Worm (Caenorhabditis elegans) whole organism, midembryonic: ENCODE data around the gene F57G4.10.

Experiments
- T22C8.4 ChIP-seq: fragments of 200-800 bp; sonication (Bioruptor generic); IDR thresholded peaks from 2 replicates; pipeline ENCODE4 v1.3.6; 2022; ENCODE audit warnings: missing genetic modification characterization, missing compliant biosample characterization
- cog-1 ChIP-seq: sonication (generic microtip); optimal IDR thresholded peaks from 2 replicates; lab custom pipeline; 2016; ENCODE audit warnings: missing genetic modification characterization, missing compliant biosample characterization
- flt-1 ChIP-seq: fragments of 200-800 bp; sonication (Bioruptor generic); IDR thresholded peaks from 2 replicates; pipeline ENCODE4 v1.3.6; 2022; ENCODE audit warnings: missing genetic modification characterization, missing compliant biosample characterization
- klf-2 ChIP-seq: fragments of 200-800 bp; sonication (Bioruptor generic); conservative IDR thresholded peaks from 2 replicates; pipeline ENCODE4 v1.3.6; 2022; ENCODE audit warnings: missing genetic modification reagents, missing genetic modification characterization, missing compliant biosample characterization
- med-1 ChIP-seq: sonication (generic microtip); optimal IDR thresholded peaks from 2 replicates; lab custom pipeline; 2017; ENCODE audit warnings: missing genetic modification characterization, mild to moderate bottlenecking, missing compliant biosample characterization, antibody characterized with exemption, missing genetic modification reagents; ENCODE audit not compliant: insufficient read depth
- ref-1 ChIP-seq: fragments of 200-800 bp; sonication (Bioruptor generic); conservative IDR thresholded peaks from 2 replicates; pipeline ENCODE4 v1.3.6; 2022; ENCODE audit warnings: missing genetic modification reagents, missing genetic modification characterization, missing compliant biosample characterization
- tab-1 ChIP-seq: fragments of 200-800 bp; sonication (Bioruptor generic); IDR thresholded peaks from 2 replicates; pipeline ENCODE4 v1.3.6; 2022; ENCODE audit warnings: missing genetic modification characterization, missing compliant biosample characterization
- ztf-23 ChIP-seq: fragments of 200-800 bp; sonication (Bioruptor generic); IDR thresholded peaks from 2 replicates; pipeline ENCODE4 v1.3.6; 2022; ENCODE audit warnings: missing genetic modification reagents, missing genetic modification characterization, missing compliant biosample characterization
- ztf-29 ChIP-seq: fragments of 200-800 bp; sonication (Bioruptor generic); IDR thresholded peaks from 2 replicates; pipeline ENCODE4 v1.3.6; 2022; ENCODE audit warnings: missing genetic modification reagents, missing genetic modification characterization, missing compliant biosample characterization

F57G4.10 gene

ce11 chrV:17615609-17616008 lies 13.1 kb upstream of the F57G4.10 start, which contains the start of gene Y6G8.5:
Gene Y6G8.5 (minus strand): TSS chrV:17615709.
- no peak for TF ChIP-seq cog-1 (tag; lab: Kevin White, UChicago)
- no peak for TF ChIP-seq ref-1 (GFP tag; lab: Robert Waterston, UW)
- TF ChIP-seq ztf-23, result no peak
- no peak for TF ChIP-seq med-1
- no peak for TF ChIP-seq T22C8.4 (GFP tag; lab: Robert Waterston, UW)
- no peak for TF ChIP-seq ztf-29 (GFP tag; lab: Robert Waterston, UW)

DNA sequence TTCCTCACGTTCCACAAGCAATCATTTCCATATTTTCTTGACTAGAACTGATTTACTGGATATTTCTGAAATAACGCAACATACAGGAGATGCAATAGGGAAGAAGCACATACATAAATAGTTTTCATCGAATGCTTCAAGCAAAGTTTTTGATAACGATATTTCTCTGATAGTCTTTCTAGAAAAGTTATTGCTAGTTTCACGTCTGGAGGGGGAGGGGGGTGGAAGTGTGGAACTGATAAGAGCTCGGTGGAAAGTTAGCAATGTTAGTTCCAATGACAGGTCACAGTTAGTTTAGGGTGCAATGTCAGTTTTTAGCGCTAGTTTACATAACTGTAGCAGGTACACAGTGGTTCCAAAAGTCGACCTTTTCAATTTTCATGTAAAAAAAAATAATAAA lies 11.9 kb upstream of the F57G4.10 start, which contains the start of gene Y6G8.6:
Gene Y6G8.6 (minus strand): TSS at position 98 of the 400 bp plus-strand sequence.
- TF ChIP-seq klf-2, result no peak
- TF ChIP-seq ref-1 (GFP tag; lab: Robert Waterston, UW), result no peak
- no peak for TF ChIP-seq tab-1
- no peak for TF ChIP-seq flt-1 (GFP tag; lab: Robert Waterston, UW)
- TF ChIP-seq med-1, result no peak
- TF ChIP-seq ztf-23, result no peak
- TF ChIP-seq ztf-29 (GFP tag; lab: Robert Waterston, UW), result no peak
- no peak for TF ChIP-seq T22C8.4 (GFP tag; lab: Robert Waterston, UW)
- no peak for TF ChIP-seq cog-1 (tag; lab: Kevin White, UChicago)

- no peak for TF ChIP-seq flt-1 (GFP tag; lab: Robert Waterston, UW)
- TF ChIP-seq ztf-23, result no peak
- TF ChIP-seq klf-2, result no peak
- no peak for TF ChIP-seq cog-1 (tag; lab: Kevin White, UChicago)
- no peak for TF ChIP-seq ref-1 (GFP tag; lab: Robert Waterston, UW)
- no peak for TF ChIP-seq T22C8.4 (GFP tag; lab: Robert Waterston, UW)
- no peak for TF ChIP-seq med-1
- TF ChIP-seq ztf-29 (GFP tag; lab: Robert Waterston, UW), result no peak
- TF ChIP-seq tab-1, result no peak
These were observed 8.4 kb upstream of the F57G4.10 start, which contains the start of gene Y6G8.8 for ce11 chrV:17620266-17620665. Gene Y6G8.8 (plus strand): TSS chrV:17620566.

- no peak for TF ChIP-seq med-1
- TF ChIP-seq flt-1 (GFP tag; lab: Robert Waterston, UW), result no peak
- TF ChIP-seq ztf-23, result no peak
- no peak for TF ChIP-seq cog-1 (tag; lab: Kevin White, UChicago)
- no peak for TF ChIP-seq tab-1
- TF ChIP-seq ztf-29 (GFP tag; lab: Robert Waterston, UW), result no peak
- TF ChIP-seq klf-2, result no peak
- TF ChIP-seq ref-1 (GFP tag; lab: Robert Waterston, UW), result no peak
- no peak for TF ChIP-seq T22C8.4 (GFP tag; lab: Robert Waterston, UW)
These were observed 5.4 kb upstream of the F57G4.10 start, which contains the start of gene F57G4.1 for ce11 chrV:17623230-17623629. Gene F57G4.1 (plus strand): TSS chrV:17623530.

DNA sequence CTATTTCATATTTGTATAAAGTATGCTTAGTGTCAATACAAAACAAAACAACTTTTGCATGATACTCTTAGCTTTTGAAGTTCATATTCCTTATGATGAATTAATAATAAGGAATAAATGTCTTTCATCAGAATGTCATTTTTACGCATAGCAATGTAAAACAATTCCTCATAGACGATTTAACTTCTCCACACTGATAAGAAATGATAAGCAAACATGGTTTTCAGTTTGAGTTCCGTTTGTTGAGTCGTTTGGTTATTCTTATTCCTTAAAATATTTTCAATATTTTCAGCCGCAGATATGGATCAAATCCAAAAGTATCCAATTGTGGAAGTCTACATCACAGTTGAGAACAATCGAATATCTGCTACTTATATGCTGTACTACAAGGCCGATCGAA lies 3.8 kb upstream of the F57G4.10 start, which contains the start of gene F57G4.11:
Gene F57G4.11 (plus strand): TSS at position 301 of the 400 bp plus-strand sequence.
- no peak for TF ChIP-seq tab-1
- TF ChIP-seq med-1, result no peak
- TF ChIP-seq T22C8.4 (GFP tag; lab: Robert Waterston, UW), result no peak
- no peak for TF ChIP-seq flt-1 (GFP tag; lab: Robert Waterston, UW)
- no peak for TF ChIP-seq ztf-29 (GFP tag; lab: Robert Waterston, UW)
- TF ChIP-seq ztf-23, result no peak
- no peak for TF ChIP-seq ref-1 (GFP tag; lab: Robert Waterston, UW)
- TF ChIP-seq cog-1 (tag; lab: Kevin White, UChicago), result no peak
- TF ChIP-seq klf-2, result no peak

- TF ChIP-seq cog-1 (tag; lab: Kevin White, UChicago) (no peak), T22C8.4 (GFP tag; lab: Robert Waterston, UW) (no peak), tab-1 (no peak), ztf-29 (GFP tag; lab: Robert Waterston, UW) (no peak), flt-1 (GFP tag; lab: Robert Waterston, UW) (no peak), ztf-23 (no peak), ref-1 (GFP tag; lab: Robert Waterston, UW) (no peak), med-1 (no peak), klf-2 (no peak)
These were observed 21.8 kb downstream of the F57G4.10 start, which contains the start of gene fbxa-192 for ce11 chrV:17650427-17650826. Gene fbxa-192 (minus strand): TSS chrV:17650527.

ce11 chrV:17655205-17655604 lies 26.5 kb downstream of the F57G4.10 start:
- TF ChIP-seq med-1 (no peak), klf-2 (no peak), ztf-23 (no peak), cog-1 (tag; lab: Kevin White, UChicago) (no peak), ztf-29 (GFP tag; lab: Robert Waterston, UW) (no peak), tab-1 (no peak)

ce11 chrV:17658824-17659223 lies 30.2 kb downstream of the F57G4.10 start:
- TF ChIP-seq ztf-23, result no peak
- no peak for TF ChIP-seq klf-2

ce11 chrV:17659228-17659627 lies 30.6 kb downstream of the F57G4.10 start, which contains the start of gene fbxa-108:
Gene fbxa-108 (minus strand): TSS chrV:17659385.
- TF ChIP-seq T22C8.4 (GFP tag; lab: Robert Waterston, UW) (no peak), flt-1 (GFP tag; lab: Robert Waterston, UW) (no peak), ztf-29 (GFP tag; lab: Robert Waterston, UW) (no peak), ztf-23 (no peak), tab-1 (no peak), klf-2 (no peak), ref-1 (GFP tag; lab: Robert Waterston, UW) (no peak), cog-1 (tag; lab: Kevin White, UChicago) (no peak), med-1 (no peak)

DNA sequence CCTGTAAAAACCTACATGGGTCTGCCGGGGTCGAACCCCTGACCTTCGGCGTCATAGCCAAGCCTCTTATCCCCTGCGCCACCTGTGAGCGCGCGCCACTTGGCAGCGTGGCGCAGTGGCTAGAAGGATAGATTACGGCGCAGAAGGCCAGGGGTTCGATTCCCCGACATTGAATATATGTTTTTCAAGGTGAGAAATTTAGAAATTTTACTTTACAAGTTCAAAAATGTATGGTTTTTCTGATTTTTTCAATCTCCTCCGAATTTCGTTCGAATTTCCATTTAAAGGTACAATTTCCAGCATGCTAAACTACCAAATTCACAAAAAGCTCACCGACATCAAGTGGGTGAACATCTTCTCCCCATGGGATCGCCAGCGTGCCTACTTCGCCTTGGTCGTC lies 31.3 kb downstream of the F57G4.10 start, which contains the start of gene dgat-2:
Gene dgat-2 (plus strand): TSS at position 301 of the 400 bp plus-strand sequence.
- no peak for TF ChIP-seq tab-1
- no peak for TF ChIP-seq ztf-29 (GFP tag; lab: Robert Waterston, UW)
- no peak for TF ChIP-seq flt-1 (GFP tag; lab: Robert Waterston, UW)
- no peak for TF ChIP-seq T22C8.4 (GFP tag; lab: Robert Waterston, UW)
- no peak for TF ChIP-seq med-1
- TF ChIP-seq ztf-23, result no peak
- no peak for TF ChIP-seq cog-1 (tag; lab: Kevin White, UChicago)
- TF ChIP-seq klf-2, result no peak
- TF ChIP-seq ref-1 (GFP tag; lab: Robert Waterston, UW), result no peak
